Fruit fly (Drosophila melanogaster): ENCODE results near the gene CG44194.

The CG44194 gene

DNA sequence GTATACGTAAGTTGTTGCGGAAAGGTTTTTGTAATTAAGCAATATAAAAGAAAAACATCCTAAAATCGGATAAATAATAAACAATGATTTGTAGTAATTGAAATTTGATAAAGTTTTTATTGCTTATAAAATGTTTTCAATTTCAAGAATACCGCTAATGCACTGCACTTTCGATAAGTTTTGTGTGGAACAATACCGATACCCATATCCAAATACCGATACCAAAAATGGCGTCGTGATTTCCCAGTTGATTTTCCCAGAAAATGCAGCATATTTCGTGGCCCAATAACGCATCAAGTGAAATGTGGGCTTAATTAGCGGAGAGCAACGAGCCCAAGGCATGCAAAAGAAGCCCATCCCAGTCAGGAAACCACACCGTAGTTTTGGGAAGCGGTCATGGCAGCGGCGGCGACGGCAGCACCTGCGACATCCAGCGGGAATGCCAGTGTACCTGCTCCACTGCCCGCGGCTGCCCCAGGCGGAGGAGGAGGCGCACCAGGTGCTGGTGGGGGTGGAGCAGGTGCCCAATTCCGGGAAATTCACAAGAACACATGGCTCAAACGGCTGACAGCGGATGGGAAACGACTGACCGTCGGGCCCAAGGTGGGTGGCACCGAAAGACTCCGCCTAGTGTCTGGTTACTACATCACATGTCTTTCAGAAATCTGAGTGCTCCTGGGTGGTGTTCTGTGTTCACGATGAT lies 11.5 kb downstream of the CG44194 start, which contains the start of gene CG31342 (continued):
- no peak for TF ChIP-seq aop (GFP tag; IDR thresholded peaks at IDR 0.05)
- TF ChIP-seq mirr (GFP tag; optimal IDR thresholded peaks at IDR 0.05): no peak
- peak; percentile 14; the same call in 1 of the 2 replicates for TF ChIP-seq sob (GFP tag; IDR thresholded peaks at IDR 0.05)
- TF ChIP-seq CG14667 (GFP tag; IDR thresholded peaks at IDR 0.05): no peak
- peak; percentile 38 for TF ChIP-seq CG34376 (GFP tag; optimal IDR thresholded peaks at IDR 0.05)
- peak; percentile 71 for TF ChIP-seq CG3995 (GFP tag; optimal IDR thresholded peaks at IDR 0.05)
- TF ChIP-seq fru (optimal IDR thresholded peaks at IDR 0.05): no peak
- no peak for TF ChIP-seq Doc2 (GFP tag; IDR thresholded peaks at IDR 0.05)
- TF ChIP-seq tap (tag; optimal IDR thresholded peaks at IDR 0.05): no peak
- TF ChIP-seq odd (GFP tag; optimal IDR thresholded peaks at IDR 0.05): no peak
- TF ChIP-seq Gsc (GFP tag; IDR thresholded peaks at IDR 0.05): no peak
- no peak for TF ChIP-seq sqz (GFP tag; optimal IDR thresholded peaks at IDR 0.05)
- TF ChIP-seq CG17385 (GFP tag; optimal IDR thresholded peaks at IDR 0.05): no peak
- TF ChIP-seq sc (optimal IDR thresholded peaks at IDR 0.05): no peak
- TF ChIP-seq sc (GFP tag; optimal IDR thresholded peaks at IDR 0.05): no peak
- no peak for TF ChIP-seq CG10654 (GFP tag; optimal IDR thresholded peaks at IDR 0.05)
- TF ChIP-seq Poxn (GFP tag; IDR thresholded peaks at IDR 0.05): no peak
- no peak for TF ChIP-seq CG14441 (GFP tag; IDR thresholded peaks at IDR 0.05)
- TF ChIP-seq chinmo (GFP tag; IDR thresholded peaks at IDR 0.05; ENCODE audit: partially characterized antibody): 0 out of 4 replicates have a peak, but pooled peaks have one; percentile 58
- TF ChIP-seq HmgZ (tag; optimal IDR thresholded peaks at IDR 0.05): peak; percentile 39
- no peak for TF ChIP-seq ash1 (GFP tag; optimal IDR thresholded peaks at IDR 0.05)
- no peak for TF ChIP-seq gsb (GFP tag; IDR thresholded peaks at IDR 0.05)
- peak; percentile 53 for TF ChIP-seq CG8388 (GFP tag; optimal IDR thresholded peaks at IDR 0.05)
- no peak for TF ChIP-seq CG16779 (GFP tag; IDR thresholded peaks at IDR 0.05)
- TF ChIP-seq CG17829 (tag; optimal IDR thresholded peaks at IDR 0.05): peak; percentile 76
- no peak for TF ChIP-seq CG11695 (GFP tag; IDR thresholded peaks at IDR 0.05)
- peak; percentile 70 for TF ChIP-seq Dref (GFP tag; IDR thresholded peaks at IDR 0.05)
- TF ChIP-seq E2f1 (GFP tag; IDR thresholded peaks at IDR 0.05): no peak
- TF ChIP-seq klu (GFP tag; IDR thresholded peaks at IDR 0.05): no peak
- TF ChIP-seq Hmr (GFP tag; optimal IDR thresholded peaks at IDR 0.05): no peak
- TF ChIP-seq CG3838 (GFP tag; optimal IDR thresholded peaks at IDR 0.05): no peak
- TF ChIP-seq CG11398 (GFP tag; optimal IDR thresholded peaks at IDR 0.05): no peak
- TF ChIP-seq gcm (GFP tag; optimal IDR thresholded peaks at IDR 0.05): no peak
- no peak for TF ChIP-seq wdn (GFP tag; IDR thresholded peaks at IDR 0.05)
- TF ChIP-seq cad (GFP tag; optimal IDR thresholded peaks at IDR 0.05): no peak
- no peak for TF ChIP-seq vfl (GFP tag; optimal IDR thresholded peaks at IDR 0.05)
- peak; percentile 70 for TF ChIP-seq grau (tag; optimal IDR thresholded peaks at IDR 0.05)
- 0 out of 2 replicates have a peak, but pooled peaks have one; percentile 12 for TF ChIP-seq Nf-YA (GFP tag; IDR thresholded peaks at IDR 0.05)
- TF ChIP-seq CG32532 (GFP tag; IDR thresholded peaks at IDR 0.05): peak; percentile 48; the same call in 1 of the 2 replicates
- TF ChIP-seq CG5245 (GFP tag; optimal IDR thresholded peaks at IDR 0.05): no peak
- no peak for TF ChIP-seq danr (GFP tag; IDR thresholded peaks at IDR 0.05)
- no peak for TF ChIP-seq CG4282 (GFP tag; optimal IDR thresholded peaks at IDR 0.05)
- no peak for TF ChIP-seq gem (tag; optimal IDR thresholded peaks at IDR 0.05)
- TF ChIP-seq mam (GFP tag; optimal IDR thresholded peaks at IDR 0.05): no peak
- no peak for TF ChIP-seq schlank (tag; optimal IDR thresholded peaks at IDR 0.05)
- TF ChIP-seq bab2 (GFP tag; optimal IDR thresholded peaks at IDR 0.05): no peak
- no peak for TF ChIP-seq CG18764 (GFP tag; optimal IDR thresholded peaks at IDR 0.05)
- TF ChIP-seq CG7839 (tag; optimal IDR thresholded peaks at IDR 0.05): no peak
- TF ChIP-seq gro (GFP tag; optimal IDR thresholded peaks at IDR 0.05): no peak
- no peak for TF ChIP-seq NC2α (GFP tag; optimal IDR thresholded peaks at IDR 0.05)
- TF ChIP-seq Drgx (GFP tag; IDR thresholded peaks at IDR 0.05): 0 out of 2 replicates have a peak, but pooled peaks have one; percentile 28
- no peak for TF ChIP-seq hkb (optimal IDR thresholded peaks at IDR 0.05)
- TF ChIP-seq hkb (GFP tag; IDR thresholded peaks at IDR 0.05): peak; percentile 40; the same call in 1 of the 2 replicates

Data from whole organism, embryonic.